Worm (Caenorhabditis elegans): ENCODE measurements around the gene srbc-41.

ce11 chrV:1642199-1642598 is 27.6 kb upstream of the srbc-41 start, which contains the start of gene Y46H3D.1:
- no peak for TF ChIP-seq ama-1 (optimal IDR thresholded peaks at IDR 0.05)
- TF ChIP-seq skn-1 (tag; optimal IDR thresholded peaks at IDR 0.05), result no peak
- no peak for TF ChIP-seq snpc-4 (tag; optimal IDR thresholded peaks at IDR 0.05)
- TF ChIP-seq mdl-1 (tag; optimal IDR thresholded peaks at IDR 0.05), result no peak
- no peak for TF ChIP-seq unc-62 (GFP tag; optimal IDR thresholded peaks at IDR 0.05)
- TF ChIP-seq ZK546.5 (tag; optimal IDR thresholded peaks at IDR 0.05), result no peak
- TF ChIP-seq nhr-11 (tag; optimal IDR thresholded peaks at IDR 0.05), result no peak
- TF ChIP-seq Y55F3AM.14 (GFP tag; optimal IDR thresholded peaks at IDR 0.05), result no peak
- TF ChIP-seq aly-2 (tag; optimal IDR thresholded peaks at IDR 0.05), result no peak
